Fruit fly (Drosophila melanogaster) S2 (cell line): ENCODE data around the gene sgll.

Source experiments
- CG8478 ChIP-seq: fragments of >200 bp; optimal IDR thresholded peaks from 2 replicates; lab custom pipeline; 2018
- CTCF ChIP-seq, 2 experiments: fragments of >200 bp; optimal IDR thresholded peaks; 2 replicates each; lab custom pipeline; 2018

The sgll gene

DNA sequence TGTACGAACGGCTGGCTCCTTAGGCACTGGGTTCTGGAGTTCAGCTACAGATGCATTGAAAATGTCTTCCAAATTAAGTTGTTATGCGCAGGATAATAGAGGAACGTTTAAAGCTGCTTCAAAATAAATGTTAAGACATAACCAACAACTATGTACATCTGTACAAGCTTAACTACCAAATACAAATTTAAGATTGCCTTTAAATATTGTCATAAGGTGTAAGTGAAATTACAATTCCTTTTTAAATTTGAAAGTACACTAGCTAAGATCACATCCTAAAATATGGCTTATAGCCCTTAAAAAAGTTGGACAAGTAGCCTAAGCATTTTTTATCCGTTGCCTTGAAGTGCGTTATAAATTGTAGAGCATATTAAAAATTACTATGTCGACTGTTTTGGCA lies 1.2 kb downstream of the sgll start, which contains the start of gene CG31473:
CG31473 (plus strand) TSS at position 301 of the 400 bp plus-strand sequence.
- TF ChIP-seq CG8478 (no peak), CTCF (optimal IDR thresholded peaks at IDR 0.05; lab: Kevin White, UChicago) (no peak)

DNA sequence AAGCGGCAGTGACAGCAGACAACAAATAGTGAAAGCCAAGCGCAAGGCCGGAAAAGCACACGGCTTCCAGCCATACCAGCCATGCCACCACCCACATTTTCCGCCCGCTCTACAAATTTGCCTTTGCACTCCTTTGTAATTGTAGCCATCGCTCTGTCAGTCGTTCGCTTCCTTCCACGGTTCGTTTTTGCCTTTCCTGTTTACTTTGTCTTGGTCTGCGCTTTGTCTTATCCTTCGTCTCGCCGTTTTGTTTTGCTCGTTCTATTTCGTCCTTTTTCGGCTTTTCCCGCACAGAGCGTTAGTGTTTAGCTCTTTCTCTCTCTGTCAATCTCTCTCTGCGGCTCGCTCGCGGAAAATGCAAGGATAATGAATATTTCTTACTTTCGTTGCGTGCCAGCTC lies 3.2 kb downstream of the sgll start:
- TF ChIP-seq CG8478 (no peak), CTCF (optimal IDR thresholded peaks at IDR 0.05; lab: Kevin White, UChicago) (no peak)

dm6 chr3R:7813981-7814529 lies 3.7 kb downstream of the sgll start, which contains the start of gene CG34384:
CG34384 (plus strand) TSS chr3R:7814361.
- TF ChIP-seq CG8478 = no peak
- TF ChIP-seq CTCF (optimal IDR thresholded peaks at IDR 0.05; lab: Kevin White, UChicago) = no peak

DNA sequence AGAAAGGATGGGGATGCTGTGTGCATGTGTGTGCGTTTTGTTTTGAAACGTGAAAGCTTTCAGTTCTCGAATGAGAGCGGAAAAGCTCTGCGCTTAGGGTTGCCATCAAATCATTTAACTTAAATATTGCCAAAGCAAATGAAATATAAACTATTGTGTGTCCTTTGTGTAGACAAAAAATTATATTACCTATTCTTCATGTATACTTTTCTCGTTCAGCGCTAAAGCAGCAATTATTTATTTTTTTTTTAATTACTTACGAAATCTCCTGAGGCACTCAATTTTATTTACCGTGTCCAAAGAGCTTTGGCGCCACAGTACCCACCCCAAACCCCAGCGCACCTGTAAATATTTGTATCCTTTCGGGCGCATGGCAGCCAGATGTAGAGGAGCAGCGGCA lies 11.2 kb downstream of the sgll start:
- TF ChIP-seq CG8478 = no peak
- no peak for TF ChIP-seq CTCF (optimal IDR thresholded peaks at IDR 0.05; lab: Kevin White, UChicago)
